Fruit fly (Drosophila melanogaster): ENCODE data around the gene CG14852.

dm6 chr3R:14542038-14542437 is 23.7 kb upstream of the CG14852 start:
- TF ChIP-seq psq (optimal IDR thresholded peaks at IDR 0.05): no peak
- TF ChIP-seq pan (optimal IDR thresholded peaks at IDR 0.05): no peak
- TF ChIP-seq usp (GFP tag; optimal IDR thresholded peaks at IDR 0.05): no peak
- TF ChIP-seq CG8478 (optimal IDR thresholded peaks at IDR 0.05): no peak
- TF ChIP-seq EcR (GFP tag; optimal IDR thresholded peaks at IDR 0.05): no peak
